Worm (Caenorhabditis elegans): ENCODE measurements around the gene C03A7.2.

The C03A7.2 gene

ce11 chrV:5194508-5194907, 12.8 kb downstream of the C03A7.2 start, which contains the start of gene abu-8:
TSS of gene abu-8 (minus strand) at chrV:5194608.
- no peak for TF ChIP-seq F10B5.3 (tag; optimal IDR thresholded peaks at IDR 0.05)

- TF ChIP-seq attf-4 (tag; optimal IDR thresholded peaks at IDR 0.05), result no peak
- TF ChIP-seq egl-27 (tag; optimal IDR thresholded peaks at IDR 0.05), result no peak
- no peak for TF ChIP-seq T20F7.1 (GFP tag; optimal IDR thresholded peaks at IDR 0.05)
- TF ChIP-seq ceh-44 (GFP tag; IDR thresholded peaks at IDR 0.05), result no peak
- no peak for TF ChIP-seq nhr-6 (tag; optimal IDR thresholded peaks at IDR 0.05)
- TF ChIP-seq Y105C5A.15 (GFP tag; IDR thresholded peaks at IDR 0.05), result no peak
- no peak for TF ChIP-seq Y5F2A.4 (GFP tag; optimal IDR thresholded peaks at IDR 0.05)
- TF ChIP-seq F37D6.2 (tag; optimal IDR thresholded peaks at IDR 0.05), result no peak
- TF ChIP-seq zip-11 (GFP tag; IDR thresholded peaks at IDR 0.05), result no peak
- TF ChIP-seq nhr-41 (GFP tag; IDR thresholded peaks at IDR 0.05), result no peak
- TF ChIP-seq nhr-237 (tag; optimal IDR thresholded peaks at IDR 0.05), result no peak
- no peak for TF ChIP-seq aly-2 (tag; optimal IDR thresholded peaks at IDR 0.05)
- TF ChIP-seq nhr-42 (GFP tag; IDR thresholded peaks at IDR 0.05), result no peak
- TF ChIP-seq F44E2.7 (GFP tag; IDR thresholded peaks at IDR 0.05), result no peak
- no peak for TF ChIP-seq ceh-82 (tag; optimal IDR thresholded peaks at IDR 0.05)
Observed at ce11 chrV:5198240-5198639, 16.5 kb downstream of the C03A7.2 start, which contains the start of gene Y47A7.2. TSS of gene Y47A7.2 (minus strand) at chrV:5198340.

DNA sequence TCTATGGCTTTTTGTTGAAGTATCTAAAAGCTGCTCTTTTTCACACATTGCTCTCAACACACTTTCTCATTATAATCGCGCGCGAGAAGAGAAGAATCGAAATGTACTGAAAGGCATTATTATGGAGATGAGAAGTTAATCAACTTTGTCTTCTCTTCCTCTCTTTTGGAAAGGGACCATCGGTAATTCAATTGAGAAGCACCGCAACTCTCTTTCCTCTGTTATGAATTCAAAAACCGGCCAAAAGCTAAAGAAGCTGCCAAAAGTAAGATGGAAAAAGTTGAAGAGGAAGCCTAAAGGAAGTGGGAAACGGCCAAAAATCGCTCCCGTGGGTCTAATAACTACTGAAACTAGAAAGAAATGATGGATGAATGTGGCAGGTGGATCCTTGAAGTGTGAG, 18.5 kb downstream of the C03A7.2 start:
- TF ChIP-seq unc-62 (GFP tag; optimal IDR thresholded peaks at IDR 0.05 in 1 of 2) (peak in 1 of 2 experiments; percentile 44), unc-62 (tag; optimal IDR thresholded peaks at IDR 0.05) (no peak), rbr-2 (tag; optimal IDR thresholded peaks at IDR 0.05) (peak; percentile 8), F37D6.2 (tag; optimal IDR thresholded peaks at IDR 0.05) (no peak), zfp-2 (tag; optimal IDR thresholded peaks at IDR 0.05) (no peak), Y48G9A.11 (GFP tag; IDR thresholded peaks at IDR 0.05) (no peak), ces-1 (GFP tag; optimal IDR thresholded peaks at IDR 0.05) (peak; percentile 91), fkh-10 (GFP tag; optimal IDR thresholded peaks at IDR 0.05) (peak; percentile 51), mes-2 (tag; optimal IDR thresholded peaks at IDR 0.05; ENCODE audit: poor library complexity, severe bottlenecking) (no peak)

- TF ChIP-seq unc-62 (GFP tag; optimal IDR thresholded peaks at IDR 0.05 in 1 of 2) (peak in 1 of 2 experiments; percentile 79), unc-62 (tag; optimal IDR thresholded peaks at IDR 0.05) (no peak), T26A8.4 (GFP tag; IDR thresholded peaks at IDR 0.05) (no peak)
Observed at ce11 chrV:5201706-5202105, 20.0 kb downstream of the C03A7.2 start.

DNA sequence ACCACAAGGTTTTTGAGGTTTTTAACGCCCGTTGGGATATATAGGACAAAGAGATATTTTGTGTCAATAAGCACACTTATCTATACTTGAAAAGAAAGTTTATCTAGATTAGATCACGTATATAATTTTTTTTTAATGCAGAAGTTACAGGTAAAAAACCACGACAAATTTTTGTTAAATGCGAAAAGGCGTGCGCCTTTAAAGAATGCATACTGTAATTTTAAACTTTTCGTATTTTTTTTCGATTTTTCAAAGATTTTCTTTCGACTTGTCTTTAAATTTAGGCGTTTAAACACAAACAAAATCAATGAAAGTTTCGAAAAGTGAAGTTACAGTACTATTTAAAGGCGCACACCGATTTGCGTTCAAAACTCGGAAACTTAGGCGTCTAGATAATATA, 21.9 kb downstream of the C03A7.2 start:
- TF ChIP-seq nhr-42 (GFP tag; IDR thresholded peaks at IDR 0.05) (no peak), ceh-28 (tag; optimal IDR thresholded peaks at IDR 0.05) (no peak), fkh-10 (GFP tag; optimal IDR thresholded peaks at IDR 0.05) (no peak), hif-1 (tag; optimal IDR thresholded peaks at IDR 0.05) (no peak), lin-39 (tag; optimal IDR thresholded peaks at IDR 0.05) (no peak), cey-2 (tag; optimal IDR thresholded peaks at IDR 0.05; ENCODE audit: borderline replicate concordance, insufficient read depth) (no peak), rbr-2 (tag; optimal IDR thresholded peaks at IDR 0.05) (no peak), egl-43 (GFP tag; IDR thresholded peaks at IDR 0.05) (no peak), hmg-1.1 (GFP tag; IDR thresholded peaks at IDR 0.05) (no peak), aly-2 (tag; optimal IDR thresholded peaks at IDR 0.05) (no peak), lin-1 (GFP tag; IDR thresholded peaks at IDR 0.05) (no peak), daf-12 (tag; optimal IDR thresholded peaks at IDR 0.05) (no peak)

- TF ChIP-seq D1046.2 (GFP tag; IDR thresholded peaks at IDR 0.05) (no peak), duxl-1 (tag; optimal IDR thresholded peaks at IDR 0.05; ENCODE audit: poor library complexity) (no peak), lin-29 (GFP tag; IDR thresholded peaks at IDR 0.05) (no peak), nhr-48 (tag; optimal IDR thresholded peaks at IDR 0.05) (no peak), daf-16 (GFP tag; optimal IDR thresholded peaks at IDR 0.05) (peak in 1 of 2 experiments; percentile 79), daf-16 (tag; optimal IDR thresholded peaks at IDR 0.05) (no peak), daf-8 (GFP tag; IDR thresholded peaks at IDR 0.05) (no peak), unc-62 (GFP tag; optimal IDR thresholded peaks at IDR 0.05 in 1 of 2) (no peak), unc-62 (tag; optimal IDR thresholded peaks at IDR 0.05) (no peak), dve-1 (tag; optimal IDR thresholded peaks at IDR 0.05; ENCODE audit: insufficient read depth) (no peak), rbr-2 (tag; optimal IDR thresholded peaks at IDR 0.05) (peak; percentile 6), ceh-28 (tag; optimal IDR thresholded peaks at IDR 0.05) (no peak), nhr-25 (tag; optimal IDR thresholded peaks at IDR 0.05; ENCODE audit: borderline replicate concordance, insufficient read depth) (no peak), mes-2 (tag; optimal IDR thresholded peaks at IDR 0.05; ENCODE audit: poor library complexity, severe bottlenecking) (no peak)
Observed at ce11 chrV:5204127-5204526, 22.4 kb downstream of the C03A7.2 start, which contains the start of gene ttc-37. TSS of gene ttc-37 (plus strand) at chrV:5204475.

Data from whole organism, L4 larva.